Fruit fly (Drosophila melanogaster): ENCODE data around the gene Hrb98DE.

DNA sequence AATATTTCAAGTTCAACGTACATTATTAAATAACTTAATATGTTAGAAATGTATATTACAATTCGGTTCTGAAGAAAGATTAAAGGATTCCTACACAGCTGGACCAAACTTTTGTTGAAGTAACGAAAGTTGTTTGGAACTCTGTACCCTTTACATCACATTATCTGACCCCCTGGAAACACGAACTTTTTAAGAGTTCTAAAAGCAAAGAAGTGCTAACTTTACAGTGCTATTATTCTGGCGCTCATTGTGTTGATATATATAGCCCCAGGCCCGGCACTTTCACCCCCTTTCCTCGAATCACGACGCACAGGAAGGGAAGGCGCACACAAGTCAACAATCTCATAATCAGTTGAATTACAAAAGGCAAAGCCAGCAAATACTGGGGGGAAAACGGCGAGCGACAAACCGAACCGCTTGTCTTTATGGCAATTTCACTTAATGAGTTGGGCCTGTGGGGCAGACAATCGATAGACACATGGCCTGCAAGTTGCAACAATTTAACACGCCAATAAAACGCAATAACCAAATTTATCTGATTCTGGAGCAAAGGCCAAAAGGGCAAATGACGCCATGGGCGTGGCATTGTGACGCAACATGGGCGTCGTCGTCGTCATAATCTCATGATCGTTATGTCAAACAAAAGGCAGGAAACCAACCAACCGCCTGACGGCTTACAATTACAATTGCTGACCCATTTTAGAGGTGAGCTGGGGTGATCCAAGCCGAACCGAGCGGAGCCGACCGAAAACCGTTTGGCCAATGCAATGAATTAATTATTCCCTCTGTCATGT, 29.7 kb downstream of the Hrb98DE start:
- TF ChIP-seq CG1621 (tag; optimal IDR thresholded peaks at IDR 0.05) (no peak), Blimp-1 (GFP tag; optimal IDR thresholded peaks at IDR 0.05) (peak; percentile 14)

Measured in whole organism, prepupa.